Worm (Caenorhabditis elegans) whole organism, L4 larva: ENCODE measurements around the gene B0304.2.

ENCODE experiments used
- T20F7.1 ChIP-seq: fragments of 200-800 bp; sonication (Bioruptor generic); optimal IDR thresholded peaks from 2 replicates; lab custom pipeline; 2018; ENCODE audit warnings: mild to moderate bottlenecking, missing genetic modification characterization, missing compliant biosample characterization
- T26A8.4 ChIP-seq: fragments of 200-800 bp; sonication (Bioruptor generic); IDR thresholded peaks from 2 replicates; pipeline ENCODE4 v1.3.6; 2022; ENCODE audit warnings: missing genetic modification characterization, missing compliant biosample characterization
- Y48G9A.11 ChIP-seq: fragments of 200-800 bp; sonication (Bioruptor generic); IDR thresholded peaks from 2 replicates; pipeline ENCODE4 v1.3.6; 2022; ENCODE audit warnings: missing genetic modification reagents, missing genetic modification characterization, missing compliant biosample characterization
- arid-1 ChIP-seq: fragments of 200-800 bp; sonication (Bioruptor generic); conservative IDR thresholded peaks from 2 replicates; pipeline ENCODE4 v1.3.6; 2022; ENCODE audit warnings: missing genetic modification reagents, missing genetic modification characterization, missing compliant biosample characterization
- lin-29 ChIP-seq: fragments of 200-800 bp; sonication (Bioruptor generic); IDR thresholded peaks from 2 replicates; pipeline ENCODE4 v1.3.6; 2022; ENCODE audit warnings: missing genetic modification reagents, missing genetic modification characterization, missing compliant biosample characterization
- nhr-237 ChIP-seq: sonication (generic microtip); optimal IDR thresholded peaks from 2 replicates; lab custom pipeline; 2017; ENCODE audit warnings: missing biosample characterization, missing genetic modification characterization
- nhr-28 ChIP-seq: fragments of 150-350 bp; optimal IDR thresholded peaks from 2 replicates; lab custom pipeline; 2014; ENCODE audit warnings: missing biosample characterization, missing genetic modification characterization
- pqm-1 ChIP-seq: sonication (generic microtip); optimal IDR thresholded peaks from 2 replicates; lab custom pipeline; 2017; ENCODE audit warnings: missing biosample characterization, missing genetic modification characterization
- skn-1 ChIP-seq: fragments of 150-350 bp; optimal IDR thresholded peaks from 2 replicates; lab custom pipeline; 2014; ENCODE audit warnings: missing biosample characterization, missing genetic modification characterization
- snpc-4 ChIP-seq: fragments of 150-350 bp; optimal IDR thresholded peaks from 2 replicates; lab custom pipeline; 2014; ENCODE audit warnings: missing biosample characterization, missing genetic modification characterization

DNA sequence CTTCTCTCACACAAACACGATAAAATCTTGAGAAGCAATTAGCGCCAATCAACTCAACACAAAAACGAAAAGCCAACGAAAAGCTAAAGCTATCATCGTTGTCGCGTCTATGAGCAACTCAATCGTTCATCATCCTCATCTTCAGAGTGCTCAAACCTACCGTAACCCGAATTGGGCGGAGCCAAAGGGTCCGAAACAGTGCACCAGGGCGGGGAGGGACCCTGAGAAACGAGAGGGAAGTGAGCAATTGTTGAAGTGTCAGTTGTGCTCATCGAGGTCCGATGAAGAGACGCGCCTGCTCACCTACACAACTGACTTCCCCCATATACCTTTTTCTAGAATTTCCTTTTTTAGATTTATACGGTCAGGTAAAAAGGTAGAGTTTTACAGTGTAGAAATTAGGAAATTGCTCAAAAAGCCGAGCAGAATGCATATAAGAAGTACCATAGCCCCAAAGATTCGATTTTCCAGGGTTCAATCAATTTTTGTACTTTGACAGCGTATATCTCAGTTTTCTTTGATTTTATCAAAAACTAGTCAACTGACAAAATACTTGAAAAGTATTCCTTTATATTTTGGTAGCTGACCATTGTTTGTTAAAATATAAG is 5.0 kb upstream of the B0304.2 start, which contains the start of gene hlh-1:
- TF ChIP-seq arid-1 (no peak), T20F7.1 (GFP tag; lab: Kevin White, UChicago) (no peak), Y48G9A.11 (GFP tag; lab: Robert Waterston, UW) (no peak), lin-29 (GFP tag; lab: Robert Waterston, UW) (no peak), pqm-1 (no peak), T26A8.4 (GFP tag; lab: Robert Waterston, UW) (no peak), skn-1 (no peak), nhr-237 (tag; lab: Kevin White, UChicago) (no peak), snpc-4 (tag; lab: Kevin White, UChicago) (no peak), nhr-28 (tag; lab: Kevin White, UChicago) (no peak)
